Worm (Caenorhabditis elegans): ENCODE data around the gene Y113G7A.12.

Gene Y113G7A.12

ce11 chrV:20134797-20135196 lies 7.6 kb upstream of the Y113G7A.12 start:
- TF ChIP-seq nhr-11 (tag; optimal IDR thresholded peaks at IDR 0.05) = no peak
- TF ChIP-seq nhr-237 (tag; optimal IDR thresholded peaks at IDR 0.05) = no peak
- no peak for TF ChIP-seq alr-1 (tag; optimal IDR thresholded peaks at IDR 0.05)
- TF ChIP-seq ztf-11 (tag; optimal IDR thresholded peaks at IDR 0.05) = no peak
- no peak for TF ChIP-seq lin-13 (GFP tag; optimal IDR thresholded peaks at IDR 0.05)
- TF ChIP-seq mdl-1 (tag; optimal IDR thresholded peaks at IDR 0.05) = no peak
- TF ChIP-seq sma-9 (GFP tag; optimal IDR thresholded peaks at IDR 0.05) = no peak
- TF ChIP-seq sma-9 (tag; optimal IDR thresholded peaks at IDR 0.05) = no peak
- no peak for TF ChIP-seq zag-1 (tag; optimal IDR thresholded peaks at IDR 0.05)
- TF ChIP-seq nhr-129 (tag; optimal IDR thresholded peaks at IDR 0.05) = no peak
- no peak for TF ChIP-seq ama-1 (optimal IDR thresholded peaks at IDR 0.05)
- no peak for TF ChIP-seq sma-3 (GFP tag; optimal IDR thresholded peaks at IDR 0.05)
- no peak for TF ChIP-seq lsy-2 (tag; optimal IDR thresholded peaks at IDR 0.05)
- TF ChIP-seq ceh-16 (tag; optimal IDR thresholded peaks at IDR 0.05) = no peak
- TF ChIP-seq sem-4 (tag; optimal IDR thresholded peaks at IDR 0.05) = no peak
- no peak for TF ChIP-seq Y55F3AM.14 (GFP tag; optimal IDR thresholded peaks at IDR 0.05)
- no peak for TF ChIP-seq R02D3.7 (tag; optimal IDR thresholded peaks at IDR 0.05)
- TF ChIP-seq nhr-10 (tag; optimal IDR thresholded peaks at IDR 0.05) = no peak
- TF ChIP-seq nhr-12 (tag; optimal IDR thresholded peaks at IDR 0.05) = no peak
- TF ChIP-seq ZK546.5 (tag; optimal IDR thresholded peaks at IDR 0.05) = no peak

ce11 chrV:20135247-20135646 lies 7.1 kb upstream of the Y113G7A.12 start, which contains the start of gene Y113G7A.22:
Y113G7A.22 (minus strand) TSS chrV:20135347.
- TF ChIP-seq egl-27 (tag; optimal IDR thresholded peaks at IDR 0.05) = no peak
- TF ChIP-seq elt-3 (tag; optimal IDR thresholded peaks at IDR 0.05) = no peak
- TF ChIP-seq ztf-1 (GFP tag; conservative IDR thresholded peaks at IDR 0.05) = no peak
- TF ChIP-seq nhr-237 (tag; optimal IDR thresholded peaks at IDR 0.05) = no peak
- TF ChIP-seq aly-2 (tag; optimal IDR thresholded peaks at IDR 0.05) = no peak
- TF ChIP-seq ztf-11 (tag; optimal IDR thresholded peaks at IDR 0.05) = no peak

- no peak for TF ChIP-seq nhr-12 (tag; optimal IDR thresholded peaks at IDR 0.05)
- TF ChIP-seq R02D3.7 (tag; optimal IDR thresholded peaks at IDR 0.05) = no peak
- TF ChIP-seq nhr-21 (tag; optimal IDR thresholded peaks at IDR 0.05) = no peak
- no peak for TF ChIP-seq elt-3 (tag; optimal IDR thresholded peaks at IDR 0.05)
- TF ChIP-seq nhr-237 (tag; optimal IDR thresholded peaks at IDR 0.05) = no peak
Observed at ce11 chrV:20138407-20139044, 3.9 kb upstream of the Y113G7A.12 start, which contains the start of gene Y113G7A.14. Y113G7A.14 (minus strand) TSS chrV:20138457.

ce11 chrV:20143711-20144110 lies 1.3 kb downstream of the Y113G7A.12 start:
- no peak for TF ChIP-seq unc-55 (GFP tag; optimal IDR thresholded peaks at IDR 0.05)
- TF ChIP-seq fos-1 (tag; optimal IDR thresholded peaks at IDR 0.05) = no peak
- no peak for TF ChIP-seq nhr-21 (tag; optimal IDR thresholded peaks at IDR 0.05)
- no peak for TF ChIP-seq unc-39 (tag; optimal IDR thresholded peaks at IDR 0.05)
- TF ChIP-seq ZK546.5 (tag; optimal IDR thresholded peaks at IDR 0.05) = no peak
- TF ChIP-seq mdl-1 (tag; optimal IDR thresholded peaks at IDR 0.05) = no peak
- TF ChIP-seq R02D3.7 (tag; optimal IDR thresholded peaks at IDR 0.05) = no peak
- no peak for TF ChIP-seq nhr-11 (tag; optimal IDR thresholded peaks at IDR 0.05)
- TF ChIP-seq sma-3 (GFP tag; optimal IDR thresholded peaks at IDR 0.05) = no peak
- TF ChIP-seq sma-9 (GFP tag; optimal IDR thresholded peaks at IDR 0.05) = no peak
- TF ChIP-seq sma-9 (tag; optimal IDR thresholded peaks at IDR 0.05) = no peak
- no peak for TF ChIP-seq mab-5 (tag; optimal IDR thresholded peaks at IDR 0.05)
- no peak for TF ChIP-seq unc-62 (GFP tag; optimal IDR thresholded peaks at IDR 0.05)
- no peak for TF ChIP-seq egl-27 (tag; optimal IDR thresholded peaks at IDR 0.05)
- no peak for TF ChIP-seq nhr-12 (tag; optimal IDR thresholded peaks at IDR 0.05)
- no peak for TF ChIP-seq gmeb-1 (tag; optimal IDR thresholded peaks at IDR 0.05)
- TF ChIP-seq lin-39 (tag; optimal IDR thresholded peaks at IDR 0.05) = no peak
- no peak for TF ChIP-seq nhr-25 (tag; optimal IDR thresholded peaks at IDR 0.05)

- TF ChIP-seq lin-11 (tag; optimal IDR thresholded peaks at IDR 0.05) = no peak
- no peak for TF ChIP-seq ztf-1 (GFP tag; conservative IDR thresholded peaks at IDR 0.05)
- TF ChIP-seq gmeb-1 (tag; optimal IDR thresholded peaks at IDR 0.05) = peak; percentile 35
- peak; percentile 75 for TF ChIP-seq fos-1 (tag; optimal IDR thresholded peaks at IDR 0.05)
- no peak for TF ChIP-seq peb-1 (tag; optimal IDR thresholded peaks at IDR 0.05)
- TF ChIP-seq lin-39 (tag; optimal IDR thresholded peaks at IDR 0.05) = no peak
Observed at ce11 chrV:20147662-20148245, 5.4 kb downstream of the Y113G7A.12 start, which contains the start of gene Y113G7A.13. Y113G7A.13 (plus strand) TSS chrV:20148195.

All from whole organism, L2 larva.